Worm (Caenorhabditis elegans) whole organism, L2 larva: ENCODE results near the gene dhhc-5.
A peak's percentile ranks its signal among the peaks of the same experiment; 100 is the strongest.

Experiments
- C34F6.9 ChIP-seq: fragments of 150-350 bp; optimal IDR thresholded peaks from 2 replicates; lab custom pipeline; 2014; ENCODE audit warnings: missing biosample characterization, missing genetic modification characterization
- F13H6.1 ChIP-seq: sonication (generic microtip); optimal IDR thresholded peaks from 2 replicates; lab custom pipeline; 2016; ENCODE audit warnings: missing genetic modification characterization, missing compliant biosample characterization
- Y55F3AM.14 ChIP-seq: fragments of 200-800 bp; sonication (Bioruptor generic); optimal IDR thresholded peaks from 2 replicates; lab custom pipeline; 2018; ENCODE audit warnings: mild to moderate bottlenecking, missing genetic modification characterization, missing compliant biosample characterization
- ZK546.5 ChIP-seq: sonication (generic microtip); optimal IDR thresholded peaks from 2 replicates; lab custom pipeline; 2017; ENCODE audit warnings: missing biosample characterization, missing genetic modification characterization
- alr-1 ChIP-seq: fragments of 150-350 bp; optimal IDR thresholded peaks from 2 replicates; lab custom pipeline; 2014; ENCODE audit warnings: missing biosample characterization, missing genetic modification characterization
- ama-1 ChIP-seq: fragments of 150-350 bp; optimal IDR thresholded peaks from 2 replicates; lab custom pipeline; 2018; ENCODE audit warnings: inconsistent platforms
- blmp-1 ChIP-seq: sonication (generic microtip); optimal IDR thresholded peaks from 2 replicates; lab custom pipeline; 2017; ENCODE audit warnings: missing genetic modification characterization, mild to moderate bottlenecking, missing compliant biosample characterization, antibody characterized with exemption, moderate library complexity; ENCODE audit not compliant: insufficient read depth
- ceh-16 ChIP-seq: fragments of 150-350 bp; optimal IDR thresholded peaks from 2 replicates; lab custom pipeline; 2014; ENCODE audit warnings: missing biosample characterization, missing genetic modification characterization
- crh-2 ChIP-seq: sonication (generic microtip); optimal IDR thresholded peaks from 2 replicates; lab custom pipeline; 2017; ENCODE audit warnings: missing biosample characterization, missing genetic modification characterization
- dmd-4 ChIP-seq: sonication (generic microtip); optimal IDR thresholded peaks from 2 replicates; lab custom pipeline; 2017; ENCODE audit warnings: missing biosample characterization, missing genetic modification characterization
- egl-27 ChIP-seq: sonication (generic microtip); optimal IDR thresholded peaks from 3 replicates; lab custom pipeline; 2017; ENCODE audit warnings: missing biosample characterization, missing genetic modification reagents, missing genetic modification characterization
- fos-1 ChIP-seq: fragments of 150-350 bp; optimal IDR thresholded peaks from 2 replicates; lab custom pipeline; 2014; ENCODE audit warnings: missing biosample characterization, missing genetic modification characterization
- gmeb-1 ChIP-seq: fragments of 150-350 bp; optimal IDR thresholded peaks from 2 replicates; lab custom pipeline; 2014; ENCODE audit warnings: missing biosample characterization, missing genetic modification characterization
- lin-11 ChIP-seq: fragments of 150-350 bp; sonication (generic microtip); optimal IDR thresholded peaks from 2 replicates; lab custom pipeline; 2014; ENCODE audit warnings: missing biosample characterization, missing genetic modification characterization, inconsistent platforms, mixed read lengths
- lin-13 ChIP-seq: fragments of 150-350 bp; optimal IDR thresholded peaks from 2 replicates; lab custom pipeline; 2014; ENCODE audit warnings: missing biosample characterization, missing genetic modification reagents, missing genetic modification characterization
- lsy-2 ChIP-seq, 2 experiments: fragments of 150-350 bp in 1 of 2; sonication (generic microtip) in 1 of 2; optimal IDR thresholded peaks; 2 replicates each; lab custom pipeline; 2014 to 2017; ENCODE audit warnings: missing biosample characterization in 2 of 2, missing genetic modification characterization in 2 of 2
- mab-5 ChIP-seq: fragments of 150-350 bp; optimal IDR thresholded peaks from 2 replicates; lab custom pipeline; 2014; ENCODE audit warnings: missing biosample characterization, missing genetic modification characterization
- mbf-1 ChIP-seq: sonication (generic microtip); optimal IDR thresholded peaks from 2 replicates; lab custom pipeline; 2017; ENCODE audit warnings: missing biosample characterization, missing genetic modification characterization
- mdl-1 ChIP-seq, 2 experiments: fragments of 150-350 bp in 1 of 2; sonication (generic microtip) in 1 of 2; optimal IDR thresholded peaks; 2 replicates each; lab custom pipeline; 2017; ENCODE audit warnings: missing biosample characterization in 2 of 2, missing genetic modification characterization in 2 of 2
- nhr-10 ChIP-seq: sonication (generic microtip); optimal IDR thresholded peaks from 2 replicates; lab custom pipeline; 2017; ENCODE audit warnings: missing biosample characterization, missing genetic modification characterization
- nhr-11 ChIP-seq: fragments of 150-350 bp; optimal IDR thresholded peaks from 2 replicates; lab custom pipeline; 2014; ENCODE audit warnings: missing biosample characterization, missing genetic modification characterization
- nhr-12 ChIP-seq: fragments of 150-350 bp; optimal IDR thresholded peaks from 2 replicates; lab custom pipeline; 2014; ENCODE audit warnings: missing biosample characterization, missing genetic modification characterization
- nhr-129 ChIP-seq: fragments of 150-350 bp; optimal IDR thresholded peaks from 2 replicates; lab custom pipeline; 2014; ENCODE audit warnings: missing biosample characterization, missing genetic modification characterization
- nhr-21 ChIP-seq: fragments of 150-350 bp; optimal IDR thresholded peaks from 2 replicates; lab custom pipeline; 2014; ENCODE audit warnings: missing biosample characterization, missing genetic modification characterization
- nhr-23 ChIP-seq: fragments of 150-350 bp; optimal IDR thresholded peaks from 2 replicates; lab custom pipeline; 2014; ENCODE audit warnings: missing biosample characterization, missing genetic modification reagents, missing genetic modification characterization
- nhr-237 ChIP-seq: fragments of 150-350 bp; optimal IDR thresholded peaks from 2 replicates; lab custom pipeline; 2014; ENCODE audit warnings: missing biosample characterization, missing genetic modification characterization
- nhr-25 ChIP-seq: fragments of 150-350 bp; sonication (generic microtip); optimal IDR thresholded peaks from 3 replicates; lab custom pipeline; 2014; ENCODE audit warnings: missing biosample characterization, missing genetic modification characterization
- nhr-77 ChIP-seq: fragments of 150-350 bp; optimal IDR thresholded peaks from 2 replicates; lab custom pipeline; 2014; ENCODE audit warnings: missing biosample characterization, missing genetic modification characterization
- peb-1 ChIP-seq: fragments of 150-350 bp; optimal IDR thresholded peaks from 2 replicates; lab custom pipeline; 2014; ENCODE audit warnings: missing biosample characterization, missing genetic modification characterization
- sem-4 ChIP-seq: fragments of 150-350 bp; optimal IDR thresholded peaks from 2 replicates; lab custom pipeline; 2014; ENCODE audit warnings: missing biosample characterization, missing genetic modification reagents, missing genetic modification characterization
- skn-1 ChIP-seq: sonication (generic microtip); optimal IDR thresholded peaks from 2 replicates; lab custom pipeline; 2017; ENCODE audit warnings: missing biosample characterization, missing genetic modification characterization
- sma-3 ChIP-seq: sonication (generic microtip); optimal IDR thresholded peaks from 2 replicates; lab custom pipeline; 2016; ENCODE audit warnings: missing genetic modification reagents, missing genetic modification characterization, missing compliant biosample characterization
- sma-9 ChIP-seq, 2 experiments: fragments of 150-350 bp in 1 of 2; sonication (generic microtip) in 1 of 2; optimal IDR thresholded peaks; 2 replicates each; lab custom pipeline; 2014 to 2016; ENCODE audit warnings: missing genetic modification characterization in 2 of 2, mild to moderate bottlenecking in 1 of 2, missing biosample characterization in 1 of 2, missing compliant biosample characterization in 1 of 2, missing genetic modification reagents in 1 of 2, moderate library complexity in 1 of 2
- snpc-4 ChIP-seq: fragments of 150-350 bp; optimal IDR thresholded peaks from 2 replicates; lab custom pipeline; 2014; ENCODE audit warnings: missing biosample characterization, missing genetic modification characterization
- unc-55 ChIP-seq: fragments of 150-350 bp; sonication (generic microtip); optimal IDR thresholded peaks from 3 replicates; lab custom pipeline; 2014; ENCODE audit warnings: missing biosample characterization, missing genetic modification reagents, missing genetic modification characterization
- unc-62 ChIP-seq: fragments of 150-350 bp; optimal IDR thresholded peaks from 2 replicates; lab custom pipeline; 2014; ENCODE audit warnings: missing biosample characterization, missing genetic modification reagents, missing genetic modification characterization
- zag-1 ChIP-seq: fragments of 150-350 bp; optimal IDR thresholded peaks from 2 replicates; lab custom pipeline; 2014; ENCODE audit warnings: missing biosample characterization, missing genetic modification characterization
- ztf-1 ChIP-seq: fragments of 200-800 bp; sonication (Bioruptor generic); conservative IDR thresholded peaks from 2 replicates; pipeline ENCODE4 v1.3.6; 2022; ENCODE audit warnings: missing genetic modification characterization, missing compliant biosample characterization
- ztf-4 ChIP-seq: fragments of 150-350 bp; optimal IDR thresholded peaks from 2 replicates; lab custom pipeline; 2014; ENCODE audit warnings: missing biosample characterization, missing genetic modification characterization

The dhhc-5 gene

DNA sequence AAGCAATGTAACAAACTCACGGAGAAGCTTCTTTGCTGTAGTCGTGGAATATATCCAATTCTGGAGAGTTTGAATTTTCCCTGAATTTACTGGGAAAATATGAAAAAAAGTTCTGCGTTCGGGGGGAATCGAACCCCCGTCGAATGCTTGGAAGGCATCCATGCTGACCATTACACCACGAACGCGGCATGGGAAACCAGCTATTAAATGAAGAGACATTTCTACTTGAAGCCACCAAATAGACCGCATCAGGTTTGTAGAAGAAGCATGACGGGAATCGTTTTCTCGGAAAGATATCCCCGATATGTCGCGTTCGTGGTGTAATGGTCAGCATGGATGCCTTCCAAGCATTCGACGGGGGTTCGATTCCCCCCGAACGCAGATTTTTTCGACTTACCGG is 39.6 kb upstream of the dhhc-5 start:
- TF ChIP-seq sma-3 (peak; percentile 25), alr-1 (tag; lab: Kevin White, UChicago) (no peak), sem-4 (no peak), lin-13 (peak; percentile 26), ZK546.5 (tag; lab: Kevin White, UChicago) (no peak), ama-1 (lab: Kevin White, UChicago) (no peak), crh-2 (tag; lab: Kevin White, UChicago) (peak; percentile 40), lsy-2 (tag; optimal IDR thresholded peaks at IDR 0.05; lab: Kevin White, UChicago) (peak in 1 of 2 experiments; percentile 46), sma-9 (GFP tag; optimal IDR thresholded peaks at IDR 0.05; lab: Kevin White, UChicago) (peak; percentile 32), sma-9 (tag; optimal IDR thresholded peaks at IDR 0.05; lab: Kevin White, UChicago) (no peak), peb-1 (no peak), unc-62 (GFP tag; lab: Kevin White, UChicago) (no peak), unc-55 (GFP tag; lab: Kevin White, UChicago) (peak; percentile 21), ztf-4 (tag; lab: Kevin White, UChicago) (no peak), nhr-21 (tag; lab: Kevin White, UChicago) (peak; percentile 49), C34F6.9 (peak; percentile 4)
- TF ChIP-seq, all 48 proteins: peak for 8

DNA sequence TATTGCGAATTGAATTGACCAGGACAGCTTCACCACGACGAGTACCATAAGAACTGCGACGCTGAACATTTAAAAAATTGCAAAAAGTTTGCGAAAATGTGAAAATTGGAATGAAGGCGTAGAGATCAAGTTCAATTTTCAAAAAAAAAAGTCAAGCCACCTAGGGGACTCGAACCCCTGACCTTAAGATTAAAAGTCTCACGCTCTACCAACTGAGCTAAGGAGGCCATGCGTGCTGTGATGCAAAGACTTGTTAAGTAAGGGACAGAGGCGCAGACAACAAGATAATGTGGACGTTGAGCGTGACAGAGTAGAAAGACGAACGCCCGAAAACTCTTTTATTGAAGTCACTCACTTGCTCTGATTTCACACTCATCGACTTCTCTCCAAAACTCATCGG is 38.7 kb upstream of the dhhc-5 start:
- no peak for TF ChIP-seq nhr-12
- TF ChIP-seq unc-55 (GFP tag; lab: Kevin White, UChicago): peak; percentile 73
- TF ChIP-seq Y55F3AM.14 (GFP tag; lab: Kevin White, UChicago): no peak
- TF ChIP-seq ama-1 (lab: Kevin White, UChicago): no peak
- peak; percentile 50 for TF ChIP-seq lin-11 (tag; lab: Kevin White, UChicago)
- TF ChIP-seq gmeb-1 (tag; lab: Kevin White, UChicago): peak; percentile 61
- no peak for TF ChIP-seq sma-3
- TF ChIP-seq dmd-4 (tag; lab: Kevin White, UChicago): no peak
- TF ChIP-seq lin-13: peak; percentile 52
- peak; percentile 2 for TF ChIP-seq nhr-21 (tag; lab: Kevin White, UChicago)
- TF ChIP-seq skn-1 (tag; lab: Kevin White, UChicago): no peak
- no peak for TF ChIP-seq sem-4
- peak; percentile 93 for TF ChIP-seq nhr-129 (tag; lab: Kevin White, UChicago)
- peak; percentile 42 for TF ChIP-seq F13H6.1 (tag; lab: Kevin White, UChicago)
- TF ChIP-seq mab-5: no peak
- TF ChIP-seq egl-27 (tag; lab: Kevin White, UChicago): peak; percentile 37
- TF ChIP-seq ztf-4 (tag; lab: Kevin White, UChicago): peak; percentile 40
- no peak for TF ChIP-seq unc-62 (GFP tag; lab: Kevin White, UChicago)
- peak; percentile 76 for TF ChIP-seq sma-9 (GFP tag; optimal IDR thresholded peaks at IDR 0.05; lab: Kevin White, UChicago)
- no peak for TF ChIP-seq sma-9 (tag; optimal IDR thresholded peaks at IDR 0.05; lab: Kevin White, UChicago)
- TF ChIP-seq C34F6.9: peak; percentile 65
- TF ChIP-seq crh-2 (tag; lab: Kevin White, UChicago): peak; percentile 68
- no peak for TF ChIP-seq ztf-1 (GFP tag; lab: Robert Waterston, UW)
- no peak for TF ChIP-seq mbf-1 (tag; lab: Kevin White, UChicago)
- peak; percentile 7 for TF ChIP-seq zag-1 (tag; lab: Kevin White, UChicago)
- TF ChIP-seq nhr-11 (tag; lab: Kevin White, UChicago): peak; percentile 19
- peak; percentile 38 for TF ChIP-seq fos-1
- no peak for TF ChIP-seq nhr-23 (tag; lab: Kevin White, UChicago)
- no peak for TF ChIP-seq nhr-77 (tag; lab: Kevin White, UChicago)
- TF ChIP-seq snpc-4 (tag; lab: Kevin White, UChicago): no peak
- TF ChIP-seq lsy-2 (tag; optimal IDR thresholded peaks at IDR 0.05; lab: Kevin White, UChicago): peak; percentile 56 to 74
- TF ChIP-seq mdl-1 (tag; optimal IDR thresholded peaks at IDR 0.05; lab: Kevin White, UChicago): peak in 1 of 2 experiments; percentile 48

DNA sequence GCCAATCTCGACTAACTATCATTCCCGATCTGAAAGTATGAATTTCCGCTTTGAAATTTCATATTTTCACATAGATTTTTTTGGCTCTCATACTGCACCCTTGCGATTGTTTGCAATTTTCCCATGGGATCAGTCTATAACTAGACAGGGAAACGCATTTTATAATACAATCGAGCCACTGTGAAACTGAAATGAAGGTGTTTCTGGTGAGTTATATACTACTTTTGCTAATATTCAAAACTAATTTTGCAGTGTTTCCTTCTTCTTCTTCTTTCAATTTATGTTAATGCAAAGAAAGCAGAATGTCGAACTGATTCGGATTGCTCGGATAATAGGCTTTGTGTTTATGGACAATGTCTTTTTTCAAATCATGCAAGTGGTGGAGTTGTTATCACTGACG is 37.0 kb upstream of the dhhc-5 start:
- TF ChIP-seq nhr-10 (tag; lab: Kevin White, UChicago) (no peak), lin-13 (no peak), blmp-1 (tag; lab: Kevin White, UChicago) (no peak), sem-4 (no peak), ama-1 (lab: Kevin White, UChicago) (no peak), ZK546.5 (tag; lab: Kevin White, UChicago) (no peak), sma-3 (no peak), ceh-16 (no peak), skn-1 (tag; lab: Kevin White, UChicago) (no peak), nhr-77 (tag; lab: Kevin White, UChicago) (no peak), nhr-129 (tag; lab: Kevin White, UChicago) (no peak), snpc-4 (tag; lab: Kevin White, UChicago) (no peak), nhr-237 (tag; lab: Kevin White, UChicago) (no peak), mdl-1 (tag; optimal IDR thresholded peaks at IDR 0.05; lab: Kevin White, UChicago) (no peak), unc-55 (GFP tag; lab: Kevin White, UChicago) (no peak), nhr-25 (tag; lab: Kevin White, UChicago) (no peak)
